Worm (Caenorhabditis elegans) whole organism, young adult: ENCODE results near the gene vps-26.

Source experiments
- B0336.3 ChIP-seq: fragments of 200-800 bp; sonication (Bioruptor generic); IDR thresholded peaks from 2 replicates; pipeline ENCODE4 v1.3.6; 2022; ENCODE audit warnings: missing genetic modification characterization, missing compliant biosample characterization
- C06A6.2 ChIP-seq: fragments of 200-800 bp; sonication (Bioruptor generic); conservative IDR thresholded peaks from 2 replicates; pipeline ENCODE4 v1.3.6; 2022; ENCODE audit warnings: missing genetic modification characterization, missing compliant biosample characterization
- F39B2.1 ChIP-seq: fragments of 200-800 bp; sonication (Bioruptor generic); IDR thresholded peaks from 2 replicates; pipeline ENCODE4 v1.3.6; 2022; ENCODE audit warnings: missing genetic modification reagents, missing genetic modification characterization, missing compliant biosample characterization
- F55B11.4 ChIP-seq: sonication (generic microtip); optimal IDR thresholded peaks from 2 replicates; lab custom pipeline; 2016; ENCODE audit warnings: missing compliant biosample characterization, missing genetic modification characterization, borderline replicate concordance; ENCODE audit not compliant: insufficient read depth
- K12H6.12 ChIP-seq: fragments of 200-800 bp; sonication (Bioruptor generic); optimal IDR thresholded peaks from 2 replicates; lab custom pipeline; 2018; ENCODE audit warnings: mild to moderate bottlenecking, missing genetic modification characterization, missing compliant biosample characterization
- T07F8.4 ChIP-seq: sonication (generic microtip); optimal IDR thresholded peaks from 2 replicates; lab custom pipeline; 2016; ENCODE audit warnings: mild to moderate bottlenecking, missing genetic modification characterization, moderate library complexity, missing compliant biosample characterization
- Y79H2A.3 ChIP-seq: fragments of 200-800 bp; sonication (Bioruptor generic); conservative IDR thresholded peaks from 2 replicates; pipeline ENCODE4 v1.3.6; 2022; ENCODE audit warnings: missing genetic modification reagents, missing genetic modification characterization, missing compliant biosample characterization
- akir-1 ChIP-seq: fragments of 200-800 bp; sonication (Bioruptor generic); optimal IDR thresholded peaks from 2 replicates; lab custom pipeline; 2018; ENCODE audit warnings: mild to moderate bottlenecking, missing genetic modification characterization, moderate library complexity, missing compliant biosample characterization
- attf-5 ChIP-seq: fragments of 200-800 bp; sonication (Bioruptor generic); optimal IDR thresholded peaks from 2 replicates; lab custom pipeline; 2018; ENCODE audit warnings: mild to moderate bottlenecking, missing genetic modification characterization, missing compliant biosample characterization
- attf-6 ChIP-seq: fragments of 200-800 bp; sonication (Bioruptor generic); IDR thresholded peaks from 2 replicates; pipeline ENCODE4 v1.3.6; 2022; ENCODE audit warnings: missing genetic modification reagents, missing genetic modification characterization, missing compliant biosample characterization
- bed-2 ChIP-seq: fragments of 200-800 bp; sonication (Bioruptor generic); IDR thresholded peaks from 2 replicates; pipeline ENCODE4 v1.3.6; 2022; ENCODE audit warnings: missing genetic modification reagents, missing genetic modification characterization, missing compliant biosample characterization
- ccch-3 ChIP-seq: fragments of 200-800 bp; sonication (Bioruptor generic); optimal IDR thresholded peaks from 2 replicates; lab custom pipeline; 2018; ENCODE audit warnings: mild to moderate bottlenecking, missing genetic modification characterization, missing compliant biosample characterization
- cebp-1 ChIP-seq, 2 experiments: fragments of 200-800 bp in 1 of 2; sonication (Bioruptor generic) in 1 of 2; sonication (generic microtip) in 1 of 2; IDR thresholded peaks in 1 of 2; optimal IDR thresholded peaks in 1 of 2; 2 replicates each; pipeline versions ENCODE4 v1.3.6 to Lab custom; 2017 to 2022; ENCODE audit warnings: missing compliant biosample characterization in 2 of 2, missing genetic modification characterization in 2 of 2, mild to moderate bottlenecking in 1 of 2, missing genetic modification reagents in 1 of 2, moderate library complexity in 1 of 2
- ceh-100 ChIP-seq: fragments of 200-800 bp; sonication (Bioruptor generic); IDR thresholded peaks from 2 replicates; pipeline ENCODE4 v1.3.6; 2022; ENCODE audit warnings: missing genetic modification reagents, missing genetic modification characterization, missing compliant biosample characterization
- ceh-40 ChIP-seq: fragments of 200-800 bp; sonication (Bioruptor generic); IDR thresholded peaks from 2 replicates; pipeline ENCODE4 v1.3.6; 2022; ENCODE audit warnings: missing genetic modification characterization, missing compliant biosample characterization
- ceh-58 ChIP-seq: fragments of 200-800 bp; sonication (Bioruptor generic); IDR thresholded peaks from 2 replicates; pipeline ENCODE4 v1.3.6; 2022; ENCODE audit warnings: missing genetic modification characterization, missing compliant biosample characterization
- ceh-79 ChIP-seq: sonication (generic microtip); optimal IDR thresholded peaks from 2 replicates; lab custom pipeline; 2017; ENCODE audit warnings: mild to moderate bottlenecking, missing genetic modification characterization, missing compliant biosample characterization
- dox-1 ChIP-seq: fragments of 200-800 bp; sonication (Bioruptor generic); IDR thresholded peaks from 2 replicates; pipeline ENCODE4 v1.3.6; 2022; ENCODE audit warnings: missing genetic modification reagents, missing genetic modification characterization, missing compliant biosample characterization
- efl-1 ChIP-seq: fragments of 150-350 bp; optimal IDR thresholded peaks from 2 replicates; lab custom pipeline; 2014; ENCODE audit warnings: missing biosample characterization, missing genetic modification reagents, missing genetic modification characterization
- egl-44 ChIP-seq: fragments of 200-800 bp; sonication (Bioruptor generic); IDR thresholded peaks from 2 replicates; pipeline ENCODE4 v1.3.6; 2022; ENCODE audit warnings: missing genetic modification reagents, missing genetic modification characterization, missing compliant biosample characterization
- egrh-3 ChIP-seq: fragments of 200-800 bp; sonication (Bioruptor generic); IDR thresholded peaks from 2 replicates; pipeline ENCODE4 v1.3.6; 2022; ENCODE audit warnings: missing genetic modification reagents, missing genetic modification characterization, missing compliant biosample characterization
- ekl-4 ChIP-seq: fragments of 200-800 bp; sonication (Bioruptor generic); IDR thresholded peaks from 2 replicates; pipeline ENCODE4 v1.3.6; 2022; ENCODE audit warnings: missing genetic modification reagents, missing genetic modification characterization, missing compliant biosample characterization
- fkh-3 ChIP-seq: sonication (generic microtip); optimal IDR thresholded peaks from 2 replicates; lab custom pipeline; 2016; ENCODE audit warnings: mild to moderate bottlenecking, missing genetic modification characterization, missing compliant biosample characterization
- him-1 ChIP-seq: sonication (generic microtip); optimal IDR thresholded peaks from 2 replicates; lab custom pipeline; 2016; ENCODE audit warnings: missing genotype, missing genetic modification reagents, missing genetic modification characterization, missing compliant biosample characterization
- lin-26 ChIP-seq: fragments of 200-800 bp; sonication (Bioruptor generic); IDR thresholded peaks from 2 replicates; pipeline ENCODE4 v1.3.6; 2022; ENCODE audit warnings: missing genetic modification reagents, missing genetic modification characterization, missing compliant biosample characterization
- lin-40 ChIP-seq: sonication (generic microtip); optimal IDR thresholded peaks from 2 replicates; lab custom pipeline; 2016; ENCODE audit warnings: missing genetic modification characterization, mild to moderate bottlenecking, missing compliant biosample characterization, missing genotype, missing genetic modification reagents
- lsl-1 ChIP-seq: fragments of 200-800 bp; sonication (Bioruptor generic); optimal IDR thresholded peaks from 2 replicates; lab custom pipeline; 2018; ENCODE audit warnings: mild to moderate bottlenecking, missing genetic modification characterization, moderate library complexity, missing compliant biosample characterization
- madf-6 ChIP-seq: fragments of 200-800 bp; sonication (Bioruptor generic); IDR thresholded peaks from 2 replicates; pipeline ENCODE4 v1.3.6; 2022; ENCODE audit warnings: missing genetic modification reagents, missing genetic modification characterization, missing compliant biosample characterization
- nfya-1 ChIP-seq: sonication (generic microtip); optimal IDR thresholded peaks from 2 replicates; lab custom pipeline; 2017; ENCODE audit warnings: antibody characterized with exemption, missing compliant biosample characterization, missing genetic modification characterization, borderline replicate concordance; ENCODE audit not compliant: insufficient read depth
- nhr-120 ChIP-seq: fragments of 200-800 bp; sonication (Bioruptor generic); IDR thresholded peaks from 2 replicates; pipeline ENCODE4 v1.3.6; 2022; ENCODE audit warnings: missing genetic modification characterization, missing compliant biosample characterization
- nhr-27 ChIP-seq: fragments of 200-800 bp; sonication (Bioruptor generic); optimal IDR thresholded peaks from 2 replicates; lab custom pipeline; 2018; ENCODE audit warnings: mild to moderate bottlenecking, missing genetic modification characterization, moderate library complexity, missing compliant biosample characterization
- nhr-80 ChIP-seq: sonication (generic microtip); optimal IDR thresholded peaks from 2 replicates; lab custom pipeline; 2016; ENCODE audit warnings: missing genetic modification characterization, missing compliant biosample characterization
- pbrm-1 ChIP-seq: fragments of 200-800 bp; sonication (Bioruptor generic); IDR thresholded peaks from 2 replicates; pipeline ENCODE4 v1.3.6; 2022; ENCODE audit warnings: missing genetic modification reagents, missing genetic modification characterization, missing compliant biosample characterization
- rec-8 ChIP-seq, 2 experiments: sonication (generic microtip); optimal IDR thresholded peaks; 2 replicates each; lab custom pipeline; 2016; ENCODE audit warnings: mild to moderate bottlenecking in 2 of 2, missing genetic modification characterization in 2 of 2, missing genetic modification reagents in 2 of 2, missing genotype in 2 of 2, missing biosample characterization in 1 of 2, missing compliant biosample characterization in 1 of 2, moderate library complexity in 1 of 2
- rpc-1 ChIP-seq, 2 experiments: fragments of 150-350 bp in 1 of 2; sonication (generic microtip) in 1 of 2; optimal IDR thresholded peaks; 2 replicates each; lab custom pipeline; 2014 to 2018; ENCODE audit warnings: missing biosample characterization in 1 of 2, missing genetic modification characterization in 1 of 2, missing genetic modification reagents in 1 of 2, missing genotype in 1 of 2
- sdz-38 ChIP-seq: sonication (generic microtip); optimal IDR thresholded peaks from 2 replicates; lab custom pipeline; 2016; ENCODE audit warnings: missing genotype, missing genetic modification characterization, missing compliant biosample characterization
- snpc-1.1 ChIP-seq: sonication (generic microtip); optimal IDR thresholded peaks from 2 replicates; lab custom pipeline; 2017; ENCODE audit warnings: missing genetic modification characterization, mild to moderate bottlenecking, missing compliant biosample characterization, antibody characterized with exemption, moderate library complexity, missing genotype, missing genetic modification reagents; ENCODE audit not compliant: insufficient read depth
- snpc-1.3 ChIP-seq: sonication (generic microtip); optimal IDR thresholded peaks from 2 replicates; lab custom pipeline; 2017; ENCODE audit warnings: missing genetic modification characterization, mild to moderate bottlenecking, missing compliant biosample characterization, antibody characterized with exemption, moderate library complexity, missing genotype, missing genetic modification reagents; ENCODE audit not compliant: insufficient read depth
- tbp1 ChIP-seq: fragments of 200-800 bp; sonication (Bioruptor generic); optimal IDR thresholded peaks from 2 replicates; lab custom pipeline; 2018; ENCODE audit warnings: mild to moderate bottlenecking, missing genetic modification characterization, missing compliant biosample characterization
- unc-130 ChIP-seq: sonication (generic microtip); optimal IDR thresholded peaks from 2 replicates; lab custom pipeline; 2016; ENCODE audit warnings: missing genetic modification reagents, missing genetic modification characterization, missing compliant biosample characterization
- ztf-25 ChIP-seq: fragments of 200-800 bp; sonication (Bioruptor generic); IDR thresholded peaks from 2 replicates; pipeline ENCODE4 v1.3.6; 2022; ENCODE audit warnings: missing genetic modification reagents, missing genetic modification characterization, missing compliant biosample characterization
- ztf-26 ChIP-seq: sonication (generic microtip); optimal IDR thresholded peaks from 2 replicates; lab custom pipeline; 2017; ENCODE audit warnings: missing genetic modification characterization, missing compliant biosample characterization

Gene vps-26

ce11 chrIV:9339205-9339604 is 2.4 kb downstream of the vps-26 start, which contains the start of gene T20D3.6:
Gene T20D3.6, minus strand, starts transcription at chrIV:9339305.
- TF ChIP-seq lin-26 (GFP tag; lab: Robert Waterston, UW) (no peak), ccch-3 (GFP tag; lab: Kevin White, UChicago) (no peak), nhr-80 (tag; lab: Kevin White, UChicago) (no peak), akir-1 (no peak), lin-40 (tag; lab: Kevin White, UChicago) (no peak), snpc-1.3 (tag; lab: Kevin White, UChicago) (no peak), rec-8 (tag; optimal IDR thresholded peaks at IDR 0.05; lab: Kevin White, UChicago) (no peak), nhr-27 (tag; lab: Kevin White, UChicago) (no peak), lsl-1 (GFP tag; lab: Kevin White, UChicago) (no peak), ekl-4 (GFP tag; lab: Robert Waterston, UW) (no peak), efl-1 (GFP tag; lab: Kevin White, UChicago) (no peak), K12H6.12 (tag; lab: Kevin White, UChicago) (no peak), rpc-1 (optimal IDR thresholded peaks at IDR 0.05; lab: Kevin White, UChicago) (no peak), rpc-1 (tag; optimal IDR thresholded peaks at IDR 0.05; lab: Kevin White, UChicago) (no peak), madf-6 (GFP tag; lab: Robert Waterston, UW) (no peak), ceh-58 (GFP tag; lab: Robert Waterston, UW) (no peak), snpc-1.1 (tag; lab: Kevin White, UChicago) (no peak), ztf-26 (tag; lab: Kevin White, UChicago) (no peak), F39B2.1 (GFP tag; lab: Robert Waterston, UW) (no peak), ceh-79 (tag; lab: Kevin White, UChicago) (no peak)
- TF ChIP-seq, all 124 proteins: peak for 0

DNA sequence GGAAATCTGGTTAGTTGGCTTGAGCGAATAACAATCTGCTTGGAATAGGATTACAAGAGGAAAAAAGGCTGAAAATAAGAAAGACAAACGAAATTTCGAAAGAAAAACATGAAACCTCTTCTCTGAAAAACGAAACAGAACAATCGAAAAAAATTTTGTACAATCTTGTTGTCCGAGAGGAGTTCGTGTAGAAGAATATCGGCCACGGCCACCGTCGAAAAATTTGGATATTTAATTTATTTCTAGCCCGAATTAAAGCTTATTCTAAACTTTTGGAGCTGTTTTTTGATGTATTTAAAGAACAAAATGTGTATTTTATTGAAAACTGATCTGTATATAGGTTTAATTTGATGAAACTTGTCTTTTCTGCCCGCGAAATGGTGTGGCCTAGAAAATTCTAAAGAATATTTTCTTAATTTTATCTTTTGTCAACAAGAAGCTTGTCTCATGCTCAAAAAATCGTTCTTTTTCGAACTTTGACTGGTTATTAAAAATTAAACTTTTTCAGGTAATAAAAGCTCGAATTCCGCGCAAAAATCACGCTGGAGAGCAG is 5.0 kb downstream of the vps-26 start, which contains the start of gene T20D3.5:
Gene T20D3.5 (plus strand): TSS at position 503 of the 553 bp plus-strand sequence.
- TF ChIP-seq him-1 (tag; lab: Kevin White, UChicago), result peak; percentile 45
- TF ChIP-seq attf-5 (GFP tag; lab: Kevin White, UChicago), result no peak

- TF ChIP-seq cebp-1 (GFP tag; IDR thresholded peaks at IDR 0.05; lab: Robert Waterston, UW) (no peak), cebp-1 (tag; optimal IDR thresholded peaks at IDR 0.05; lab: Kevin White, UChicago) (no peak), C06A6.2 (GFP tag; lab: Robert Waterston, UW) (no peak), pbrm-1 (GFP tag; lab: Robert Waterston, UW) (no peak), egrh-3 (GFP tag; lab: Robert Waterston, UW) (no peak), ceh-100 (no peak), Y79H2A.3 (GFP tag; lab: Robert Waterston, UW) (no peak), fkh-3 (no peak), unc-130 (no peak), attf-6 (GFP tag; lab: Robert Waterston, UW) (no peak), F55B11.4 (tag; lab: Kevin White, UChicago) (no peak), nhr-80 (tag; lab: Kevin White, UChicago) (peak; percentile 71), B0336.3 (GFP tag; lab: Robert Waterston, UW) (0 out of 2 replicates have a peak, but pooled peaks have one; percentile 26), ceh-40 (0 out of 2 replicates have a peak, but pooled peaks have one; percentile 13), ztf-25 (GFP tag; lab: Robert Waterston, UW) (no peak), bed-2 (no peak), T07F8.4 (no peak), nhr-120 (GFP tag; lab: Robert Waterston, UW) (no peak), egl-44 (GFP tag; lab: Robert Waterston, UW) (0 out of 2 replicates have a peak, but pooled peaks have one; percentile 21), dox-1 (GFP tag; lab: Robert Waterston, UW) (no peak), tbp1 (GFP tag; lab: Kevin White, UChicago) (peak; percentile 8), nfya-1 (tag; lab: Kevin White, UChicago) (no peak), sdz-38 (tag; lab: Kevin White, UChicago) (no peak)
Observed at ce11 chrIV:9335552-9336251, 5.9 kb downstream of the vps-26 start, which contains the start of the genes coa-4 and T20D3.14. Gene coa-4, minus strand, starts transcription at chrIV:9335602. Gene T20D3.14, minus strand, starts transcription at chrIV:9335909.
